Fruit fly (Drosophila melanogaster) whole organism, embryonic: Measurements from ENCODE around the gene CG32806.

Experiments used
- CG4404 ChIP-seq: fragments of 200-800 bp; sonication (Bioruptor generic); IDR thresholded peaks from 2 replicates; pipeline ENCODE4 v1.3.6; 2022; ENCODE audit warnings: missing biosample characterization, missing genetic modification characterization
- dmrt11E ChIP-seq: fragments of 200-800 bp; sonication (Bioruptor generic); optimal IDR thresholded peaks from 3 replicates; lab custom pipeline; 2018; ENCODE audit warnings: missing biosample characterization, mild to moderate bottlenecking, missing genetic modification characterization, moderate library complexity
- gce ChIP-seq: fragments of 200-800 bp; sonication (Bioruptor generic); IDR thresholded peaks from 3 replicates; pipeline ENCODE4 v1.3.6; 2022; ENCODE audit warnings: missing biosample characterization, missing genetic modification characterization

DNA sequence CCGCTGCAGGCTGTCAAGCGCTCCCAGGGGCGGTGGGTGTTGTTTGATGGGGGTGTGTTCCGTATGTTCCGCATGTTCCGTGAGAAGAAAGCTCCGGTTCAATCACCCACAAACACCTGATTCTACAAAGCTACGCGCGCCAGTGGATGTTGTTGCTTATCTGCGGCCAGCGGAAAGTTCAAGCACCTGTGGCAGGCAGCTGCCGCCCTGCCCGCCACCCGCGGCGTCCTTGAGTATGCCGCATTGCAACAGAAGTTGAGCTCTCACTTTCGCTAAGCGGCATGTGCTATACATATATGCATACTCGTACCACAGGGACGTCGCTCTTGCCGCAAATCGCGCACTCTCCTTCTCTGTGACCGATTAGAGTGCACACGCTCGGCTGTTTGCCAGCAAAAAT is 38.7 kb downstream of the CG32806 start:
- TF ChIP-seq gce (GFP tag; lab: Robert Waterston, UW) (no peak), CG4404 (no peak), dmrt11E (no peak)
